Fruit fly (Drosophila melanogaster) whole organism, wandering third instar larva: ENCODE data around the gene Ugt35E2.

Experiments used
- Dfd ChIP-seq: fragments of >200 bp; optimal IDR thresholded peaks from 2 replicates; lab custom pipeline; 2017; ENCODE audit warnings: missing biosample characterization, missing genetic modification characterization
- Myc ChIP-seq: fragments of >200 bp; optimal IDR thresholded peaks from 2 replicates; lab custom pipeline; 2017
- dl ChIP-seq, 2 experiments: fragments of 175-275, 200-275 bp in 1 of 2; fragments of 200-275 bp in 1 of 2; sonication (Bioruptor generic); optimal IDR thresholded peaks; lab custom pipeline; 2018; ENCODE audit warnings: mild to moderate bottlenecking in 2 of 2, missing biosample characterization in 2 of 2, missing genetic modification characterization in 2 of 2, moderate library complexity in 2 of 2; ENCODE audit not compliant: partially characterized antibody in 2 of 2, insufficient read depth in 1 of 2
- lola ChIP-seq: fragments of >200 bp; optimal IDR thresholded peaks from 2 replicates; lab custom pipeline; 2017; ENCODE audit warnings: missing biosample characterization, missing genetic modification characterization

DNA sequence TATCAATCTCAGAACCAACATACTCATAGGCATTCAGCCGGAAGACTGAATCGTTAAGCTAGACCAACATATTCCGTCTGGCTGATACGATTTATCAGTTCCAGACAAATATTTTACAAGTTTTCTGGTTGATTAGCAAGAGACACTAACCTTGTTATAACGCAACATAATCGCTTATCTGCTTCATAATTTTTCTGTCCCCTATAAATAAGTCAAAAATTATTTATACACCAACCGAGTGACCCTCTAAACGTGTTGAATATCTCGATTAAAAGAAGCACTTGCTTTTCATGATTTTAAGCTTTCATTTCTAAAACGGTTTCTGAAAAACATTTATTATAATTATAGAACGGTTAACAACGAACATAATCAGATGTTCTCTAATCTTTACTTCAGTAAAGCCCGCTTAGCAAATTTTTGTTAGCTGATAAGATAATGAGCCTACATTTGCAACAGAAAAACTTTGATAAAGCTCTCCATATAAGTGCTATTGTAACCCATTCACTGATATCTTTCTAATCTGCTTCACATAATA is at the start of gene Ugt35E2:
- TF ChIP-seq Dfd (no peak), dl (GFP tag; optimal IDR thresholded peaks at IDR 0.05; lab: Kevin White, UChicago; ENCODE audit: insufficient read depth in 1 of 2, partially characterized antibody in 2 of 2) (no peak), Myc (no peak), lola (GFP tag; lab: Kevin White, UChicago) (no peak)
